Worm (Caenorhabditis elegans) whole organism, L4 larva: ENCODE data around the gene clec-63.

Source experiments
- F26F4.8 ChIP-seq: fragments of 200-800 bp; sonication (Bioruptor generic); conservative IDR thresholded peaks from 2 replicates; pipeline ENCODE4 v1.3.6; 2022; ENCODE audit warnings: missing genetic modification characterization, missing compliant biosample characterization
- F44E2.7 ChIP-seq: fragments of 200-800 bp; sonication (Bioruptor generic); IDR thresholded peaks from 2 replicates; pipeline ENCODE4 v2.1.2; 2022; ENCODE audit warnings: missing genetic modification characterization, missing compliant biosample characterization
- F49E8.2 ChIP-seq: sonication (generic microtip); optimal IDR thresholded peaks from 2 replicates; lab custom pipeline; 2016; ENCODE audit warnings: missing compliant biosample characterization, mild to moderate bottlenecking, missing genetic modification characterization, borderline replicate concordance
- R02D3.7 ChIP-seq: fragments of 150-350 bp; sonication (generic microtip); optimal IDR thresholded peaks from 3 replicates; lab custom pipeline; 2014; ENCODE audit warnings: missing biosample characterization, missing genetic modification characterization
- Y105C5A.15 ChIP-seq: fragments of 200-800 bp; sonication (Bioruptor generic); IDR thresholded peaks from 2 replicates; pipeline ENCODE4 v1.3.6; 2022; ENCODE audit warnings: missing genetic modification characterization, missing compliant biosample characterization
- Y48G9A.11 ChIP-seq: fragments of 200-800 bp; sonication (Bioruptor generic); IDR thresholded peaks from 2 replicates; pipeline ENCODE4 v1.3.6; 2022; ENCODE audit warnings: missing genetic modification reagents, missing genetic modification characterization, missing compliant biosample characterization
- ZK546.5 ChIP-seq, 2 experiments: sonication (generic microtip); optimal IDR thresholded peaks; 2 replicates each; lab custom pipeline; 2017; ENCODE audit warnings: missing biosample characterization in 2 of 2, missing genetic modification characterization in 2 of 2
- aly-2 ChIP-seq: sonication (generic microtip); optimal IDR thresholded peaks from 2 replicates; lab custom pipeline; 2018; ENCODE audit warnings: missing biosample characterization, missing genetic modification characterization
- arid-1 ChIP-seq: fragments of 200-800 bp; sonication (Bioruptor generic); conservative IDR thresholded peaks from 2 replicates; pipeline ENCODE4 v1.3.6; 2022; ENCODE audit warnings: missing genetic modification reagents, missing genetic modification characterization, missing compliant biosample characterization
- attf-4 ChIP-seq: sonication (generic microtip); optimal IDR thresholded peaks from 3 replicates; lab custom pipeline; 2017; ENCODE audit warnings: missing biosample characterization, missing genetic modification characterization
- ceh-20 ChIP-seq: fragments of 200-800 bp; sonication (Bioruptor generic); IDR thresholded peaks from 2 replicates; pipeline ENCODE4 v1.3.6; 2022; ENCODE audit warnings: missing genetic modification reagents, missing genetic modification characterization, missing compliant biosample characterization
- ceh-28 ChIP-seq: fragments of 150-350 bp; optimal IDR thresholded peaks from 2 replicates; lab custom pipeline; 2014; ENCODE audit warnings: missing biosample characterization, missing genetic modification reagents, missing genetic modification characterization
- ctbp-1 ChIP-seq: fragments of 200-800 bp; sonication (Bioruptor generic); IDR thresholded peaks from 2 replicates; pipeline ENCODE4 v1.3.6; 2022; ENCODE audit warnings: missing genetic modification reagents, missing genetic modification characterization, missing compliant biosample characterization
- daf-19 ChIP-seq: fragments of 200-800 bp; sonication (Bioruptor generic); conservative IDR thresholded peaks from 2 replicates; pipeline ENCODE4 v1.3.6; 2022; ENCODE audit warnings: missing genetic modification characterization, missing compliant biosample characterization
- dmd-9 ChIP-seq: fragments of 200-800 bp; sonication (Bioruptor generic); IDR thresholded peaks from 2 replicates; pipeline ENCODE4 v1.3.6; 2022; ENCODE audit warnings: missing genetic modification reagents, missing genetic modification characterization, missing compliant biosample characterization
- duxl-1 ChIP-seq: sonication (generic microtip); optimal IDR thresholded peaks from 2 replicates; lab custom pipeline; 2016; ENCODE audit warnings: mild to moderate bottlenecking, missing genetic modification characterization, moderate library complexity, missing compliant biosample characterization; ENCODE audit not compliant: poor library complexity
- dve-1 ChIP-seq: sonication (generic microtip); optimal IDR thresholded peaks from 2 replicates; lab custom pipeline; 2017; ENCODE audit warnings: antibody characterized with exemption, mild to moderate bottlenecking, missing genetic modification characterization, missing compliant biosample characterization; ENCODE audit not compliant: insufficient read depth
- egl-27 ChIP-seq: sonication (generic microtip); optimal IDR thresholded peaks from 3 replicates; lab custom pipeline; 2017; ENCODE audit warnings: missing biosample characterization, missing genetic modification reagents, missing genetic modification characterization
- gei-8 ChIP-seq: fragments of 200-800 bp; sonication (Bioruptor generic); optimal IDR thresholded peaks from 2 replicates; lab custom pipeline; 2018; ENCODE audit warnings: mild to moderate bottlenecking, missing genetic modification characterization, missing compliant biosample characterization
- hlh-11 ChIP-seq: fragments of 200-800 bp; sonication (Bioruptor generic); optimal IDR thresholded peaks from 2 replicates; lab custom pipeline; 2018; ENCODE audit warnings: mild to moderate bottlenecking, missing genetic modification characterization, missing compliant biosample characterization
- lin-15B ChIP-seq: fragments of 150-350 bp; sonication (generic microtip); optimal IDR thresholded peaks from 3 replicates; lab custom pipeline; 2014; ENCODE audit warnings: missing biosample characterization, missing genetic modification characterization
- lin-29 ChIP-seq: fragments of 200-800 bp; sonication (Bioruptor generic); IDR thresholded peaks from 2 replicates; pipeline ENCODE4 v1.3.6; 2022; ENCODE audit warnings: missing genetic modification reagents, missing genetic modification characterization, missing compliant biosample characterization
- lin-38 ChIP-seq: fragments of 200-800 bp; sonication (Bioruptor generic); IDR thresholded peaks from 2 replicates; pipeline ENCODE4 v1.3.6; 2022; ENCODE audit warnings: missing genetic modification reagents, missing genetic modification characterization, missing compliant biosample characterization
- lsy-2 ChIP-seq, 2 experiments: fragments of 150-350 bp in 1 of 2; sonication (generic microtip) in 1 of 2; optimal IDR thresholded peaks; 2 replicates each; lab custom pipeline; 2014 to 2017; ENCODE audit warnings: missing biosample characterization in 2 of 2, missing genetic modification characterization in 2 of 2
- madf-5 ChIP-seq, 2 experiments: fragments of 200-800 bp; sonication (Bioruptor generic); IDR thresholded peaks; 2 replicates each; pipeline ENCODE4 v1.3.6; 2022; ENCODE audit warnings: missing compliant biosample characterization in 2 of 2, missing genetic modification characterization in 2 of 2
- mdl-1 ChIP-seq, 2 experiments: fragments of 150-350 bp in 1 of 2; sonication (generic microtip) in 1 of 2; optimal IDR thresholded peaks; 2 replicates each; lab custom pipeline; 2014 to 2017; ENCODE audit warnings: missing biosample characterization in 2 of 2, missing genetic modification characterization in 2 of 2
- mdt-29 ChIP-seq: fragments of 200-800 bp; sonication (Bioruptor generic); IDR thresholded peaks from 2 replicates; pipeline ENCODE4 v1.3.6; 2022; ENCODE audit warnings: missing genetic modification reagents, missing genetic modification characterization, missing compliant biosample characterization
- mep-1 ChIP-seq: fragments of 150-350 bp; sonication (generic microtip); optimal IDR thresholded peaks from 3 replicates; lab custom pipeline; 2014; ENCODE audit warnings: missing biosample characterization, missing genetic modification characterization
- mxl-2 ChIP-seq: fragments of 200-800 bp; sonication (Bioruptor generic); conservative IDR thresholded peaks from 2 replicates; pipeline ENCODE4 v1.3.6; 2022; ENCODE audit warnings: missing genetic modification reagents, missing genetic modification characterization, missing compliant biosample characterization
- mxl-3 ChIP-seq: fragments of 200-800 bp; sonication (Bioruptor generic); optimal IDR thresholded peaks from 2 replicates; lab custom pipeline; 2018; ENCODE audit warnings: mild to moderate bottlenecking, missing genetic modification characterization, missing compliant biosample characterization
- nhr-102 ChIP-seq: sonication (generic microtip); optimal IDR thresholded peaks from 2 replicates; lab custom pipeline; 2016; ENCODE audit warnings: mild to moderate bottlenecking, missing genetic modification characterization, moderate library complexity, missing compliant biosample characterization
- nhr-11 ChIP-seq: fragments of 150-350 bp; optimal IDR thresholded peaks from 2 replicates; lab custom pipeline; 2014; ENCODE audit warnings: missing biosample characterization, missing genetic modification characterization
- nhr-25 ChIP-seq: sonication (generic microtip); optimal IDR thresholded peaks from 2 replicates; lab custom pipeline; 2017; ENCODE audit warnings: missing genetic modification characterization, mild to moderate bottlenecking, missing compliant biosample characterization, antibody characterized with exemption, moderate library complexity, borderline replicate concordance; ENCODE audit not compliant: insufficient read depth
- nhr-28 ChIP-seq: fragments of 150-350 bp; optimal IDR thresholded peaks from 2 replicates; lab custom pipeline; 2014; ENCODE audit warnings: missing biosample characterization, missing genetic modification characterization
- nhr-48 ChIP-seq: sonication (generic microtip); optimal IDR thresholded peaks from 2 replicates; lab custom pipeline; 2016; ENCODE audit warnings: mild to moderate bottlenecking, missing genetic modification characterization, missing compliant biosample characterization
- nhr-6 ChIP-seq: fragments of 150-350 bp; optimal IDR thresholded peaks from 2 replicates; lab custom pipeline; 2014; ENCODE audit warnings: missing biosample characterization, missing genetic modification characterization
- nhr-76 ChIP-seq: fragments of 150-350 bp; optimal IDR thresholded peaks from 2 replicates; lab custom pipeline; 2014; ENCODE audit warnings: missing biosample characterization, missing genetic modification characterization
- nhr-77 ChIP-seq: fragments of 150-350 bp; optimal IDR thresholded peaks from 2 replicates; lab custom pipeline; 2014; ENCODE audit warnings: missing biosample characterization, missing genetic modification characterization
- php-3 ChIP-seq: fragments of 200-800 bp; sonication (Bioruptor generic); IDR thresholded peaks from 2 replicates; pipeline ENCODE4 v1.3.6; 2022; ENCODE audit warnings: missing genetic modification reagents, missing genetic modification characterization, missing compliant biosample characterization
- saeg-2 ChIP-seq: fragments of 200-800 bp; sonication (Bioruptor generic); IDR thresholded peaks from 2 replicates; pipeline ENCODE4 v1.3.6; 2022; ENCODE audit warnings: missing genetic modification reagents, missing genetic modification characterization, missing compliant biosample characterization
- set-16 ChIP-seq: fragments of 200-800 bp; sonication (Bioruptor generic); IDR thresholded peaks from 2 replicates; pipeline ENCODE4 v1.3.6; 2022; ENCODE audit warnings: missing genetic modification reagents, missing genetic modification characterization, missing compliant biosample characterization
- spr-3 ChIP-seq: fragments of 200-800 bp; sonication (Bioruptor generic); optimal IDR thresholded peaks from 2 replicates; lab custom pipeline; 2018; ENCODE audit warnings: mild to moderate bottlenecking, missing genetic modification characterization, missing compliant biosample characterization
- tra-1 ChIP-seq: fragments of 200-800 bp; sonication (Bioruptor generic); IDR thresholded peaks from 2 replicates; pipeline ENCODE4 v1.3.6; 2022; ENCODE audit warnings: missing genetic modification reagents, missing genetic modification characterization, missing compliant biosample characterization
- zfp-3 ChIP-seq: fragments of 200-800 bp; sonication (Bioruptor generic); conservative IDR thresholded peaks from 2 replicates; pipeline ENCODE4 v1.3.6; 2022; ENCODE audit warnings: missing genetic modification reagents, missing genetic modification characterization, missing compliant biosample characterization
- zip-11 ChIP-seq: fragments of 200-800 bp; sonication (Bioruptor generic); IDR thresholded peaks from 2 replicates; pipeline ENCODE4 v1.3.6; 2022; ENCODE audit warnings: missing genetic modification characterization, missing compliant biosample characterization
- ztf-11 ChIP-seq: fragments of 150-350 bp; optimal IDR thresholded peaks from 2 replicates; lab custom pipeline; 2014; ENCODE audit warnings: missing biosample characterization, missing genetic modification characterization
- ztf-7 ChIP-seq: fragments of 150-350 bp; optimal IDR thresholded peaks from 2 replicates; lab custom pipeline; 2014; ENCODE audit warnings: missing biosample characterization, missing genetic modification characterization

The clec-63 gene

ce11 chrII:12939801-12940200 is 44.4 kb downstream of the clec-63 start, which contains the start of gene arrd-10 (continued):
- no peak for TF ChIP-seq php-3 (GFP tag; lab: Robert Waterston, UW)
- TF ChIP-seq lsy-2 (tag; optimal IDR thresholded peaks at IDR 0.05; lab: Kevin White, UChicago) = no peak

ce11 chrII:12942496-12942895 is 47.1 kb downstream of the clec-63 start:
- TF ChIP-seq ctbp-1 (no peak), dmd-9 (no peak), nhr-28 (tag; lab: Kevin White, UChicago) (peak; percentile 22), F26F4.8 (GFP tag; lab: Robert Waterston, UW) (no peak)
- TF ChIP-seq, all 104 proteins: peak for 1

ce11 chrII:12944587-12945126 is 49.2 kb downstream of the clec-63 start:
- TF ChIP-seq madf-5 (GFP tag; IDR thresholded peaks at IDR 0.05; lab: Robert Waterston, UW) (peak; percentile 90 to 93), daf-19 (GFP tag; lab: Robert Waterston, UW) (peak; percentile 96), nhr-102 (tag; lab: Kevin White, UChicago) (peak; percentile 96), nhr-76 (no peak), F49E8.2 (tag; lab: Kevin White, UChicago) (peak; percentile 94), tra-1 (GFP tag; lab: Robert Waterston, UW) (peak; percentile 91), R02D3.7 (tag; lab: Kevin White, UChicago) (no peak), nhr-25 (tag; lab: Kevin White, UChicago) (peak; percentile 77), egl-27 (tag; lab: Kevin White, UChicago) (no peak), lin-15B (tag; lab: Kevin White, UChicago) (peak; percentile 2), zip-11 (no peak), Y105C5A.15 (GFP tag; lab: Robert Waterston, UW) (no peak; the same call in 1 of the 2 replicates), lin-38 (GFP tag; lab: Robert Waterston, UW) (peak; percentile 88), ceh-28 (tag; lab: Kevin White, UChicago) (peak; percentile 30), attf-4 (tag; lab: Kevin White, UChicago) (no peak), ztf-11 (no peak), zfp-3 (GFP tag; lab: Robert Waterston, UW) (peak; percentile 91), nhr-48 (tag; lab: Kevin White, UChicago) (peak; percentile 92), mdt-29 (GFP tag; lab: Robert Waterston, UW) (peak; percentile 96), dmd-9 (peak; percentile 89), ZK546.5 (tag; optimal IDR thresholded peaks at IDR 0.05; lab: Kevin White, UChicago) (no peak), aly-2 (peak; percentile 62), nhr-11 (peak; percentile 60), spr-3 (GFP tag; lab: Kevin White, UChicago) (peak; percentile 95), saeg-2 (GFP tag; lab: Robert Waterston, UW) (peak; percentile 84), ceh-20 (peak; percentile 73), set-16 (GFP tag; lab: Robert Waterston, UW) (peak; percentile 100), mxl-3 (GFP tag; lab: Kevin White, UChicago) (peak; percentile 90), mep-1 (peak; percentile 97), hlh-11 (peak; percentile 95), ztf-7 (tag; lab: Kevin White, UChicago) (peak; percentile 38), nhr-6 (tag; lab: Kevin White, UChicago) (peak; percentile 87), duxl-1 (tag; lab: Kevin White, UChicago) (peak; percentile 91), dve-1 (peak; percentile 97), F44E2.7 (GFP tag; lab: Robert Waterston, UW) (peak; percentile 84), Y48G9A.11 (GFP tag; lab: Robert Waterston, UW) (peak; percentile 90), mdl-1 (tag; optimal IDR thresholded peaks at IDR 0.05; lab: Kevin White, UChicago) (peak; percentile 86 to 95), arid-1 (GFP tag; lab: Robert Waterston, UW) (peak; percentile 86), lin-29 (peak; percentile 68; the same call in 1 of the 2 replicates), mxl-2 (GFP tag; lab: Robert Waterston, UW) (peak; percentile 58; the same call in 1 of the 2 replicates), gei-8 (GFP tag; lab: Kevin White, UChicago) (peak; percentile 90), nhr-77 (tag; lab: Kevin White, UChicago) (peak; percentile 85)
